Worm (Caenorhabditis elegans) whole organism, L2 larva: ENCODE results near the gene Y38E10A.2.

Experiments used
- C34F6.9 ChIP-seq: fragments of 150-350 bp; optimal IDR thresholded peaks from 2 replicates; lab custom pipeline; 2014; ENCODE audit warnings: missing biosample characterization, missing genetic modification characterization
- ama-1 ChIP-seq: fragments of 150-350 bp; optimal IDR thresholded peaks from 2 replicates; lab custom pipeline; 2018; ENCODE audit warnings: inconsistent platforms
- ceh-82 ChIP-seq: fragments of 150-350 bp; optimal IDR thresholded peaks from 2 replicates; lab custom pipeline; 2014; ENCODE audit warnings: missing biosample characterization, missing genetic modification characterization
- dmd-4 ChIP-seq: sonication (generic microtip); optimal IDR thresholded peaks from 2 replicates; lab custom pipeline; 2017; ENCODE audit warnings: missing biosample characterization, missing genetic modification characterization
- elt-3 ChIP-seq: sonication (generic microtip); optimal IDR thresholded peaks from 2 replicates; lab custom pipeline; 2017; ENCODE audit warnings: missing biosample characterization, missing genetic modification characterization
- fos-1 ChIP-seq: fragments of 150-350 bp; optimal IDR thresholded peaks from 2 replicates; lab custom pipeline; 2014; ENCODE audit warnings: missing biosample characterization, missing genetic modification characterization
- lin-39 ChIP-seq: fragments of 150-350 bp; optimal IDR thresholded peaks from 2 replicates; lab custom pipeline; 2014; ENCODE audit warnings: missing biosample characterization, missing genetic modification reagents, missing genetic modification characterization
- nhr-23 ChIP-seq: fragments of 150-350 bp; optimal IDR thresholded peaks from 2 replicates; lab custom pipeline; 2014; ENCODE audit warnings: missing biosample characterization, missing genetic modification reagents, missing genetic modification characterization
- unc-62 ChIP-seq: fragments of 150-350 bp; optimal IDR thresholded peaks from 2 replicates; lab custom pipeline; 2014; ENCODE audit warnings: missing biosample characterization, missing genetic modification reagents, missing genetic modification characterization
- ztf-11 ChIP-seq: sonication (generic microtip); optimal IDR thresholded peaks from 2 replicates; lab custom pipeline; 2017; ENCODE audit warnings: missing biosample characterization, missing genetic modification characterization

ce11 chrII:12612218-12612617, 38.8 kb upstream of the Y38E10A.2 start, which contains the start of gene nspe-4:
- TF ChIP-seq fos-1 (tag; lab: Kevin White, UChicago) (no peak), elt-3 (tag; lab: Kevin White, UChicago) (no peak), ceh-82 (tag; lab: Kevin White, UChicago) (no peak), C34F6.9 (no peak), dmd-4 (tag; lab: Kevin White, UChicago) (no peak), ztf-11 (tag; lab: Kevin White, UChicago) (no peak), lin-39 (tag; lab: Kevin White, UChicago) (no peak), unc-62 (GFP tag; lab: Kevin White, UChicago) (no peak), nhr-23 (tag; lab: Kevin White, UChicago) (no peak), ama-1 (lab: Kevin White, UChicago) (no peak)
